Worm (Caenorhabditis elegans) whole organism, L4/young adult: ENCODE results near the gene hsp-75.

Experiments
- W03F9.2 ChIP-seq: fragments of 150-350 bp; optimal IDR thresholded peaks from 2 replicates; lab custom pipeline; 2014; ENCODE audit warnings: missing biosample characterization, missing genetic modification characterization
- dao-5 ChIP-seq: sonication (generic microtip); optimal IDR thresholded peaks from 2 replicates; lab custom pipeline; 2016; ENCODE audit warnings: missing genotype, missing genetic modification characterization, moderate library complexity, missing compliant biosample characterization
- him-1 ChIP-seq: sonication (generic microtip); optimal IDR thresholded peaks from 2 replicates; lab custom pipeline; 2016; ENCODE audit warnings: missing genotype, missing genetic modification reagents, missing genetic modification characterization, missing compliant biosample characterization

- TF ChIP-seq W03F9.2 (tag; lab: Kevin White, UChicago): no peak
- no peak for TF ChIP-seq him-1 (tag; lab: Kevin White, UChicago)
- TF ChIP-seq dao-5: no peak
These were observed 48.0 kb downstream of the hsp-75 start for ce11 chrIII:7178497-7178896.
